Fruit fly (Drosophila melanogaster) Kc167 (cell line): ENCODE data around the gene prd1.

Experiments used
- Myc ChIP-seq: fragments of >200 bp; optimal IDR thresholded peaks from 2 replicates; lab custom pipeline; 2017; ENCODE audit warnings: missing external identifiers
- Sin3A ChIP-seq: fragments of >200 bp; optimal IDR thresholded peaks from 2 replicates; lab custom pipeline; 2018; ENCODE audit warnings: missing external identifiers
- h ChIP-seq: fragments of >200 bp; optimal IDR thresholded peaks from 3 replicates; lab custom pipeline; 2018; ENCODE audit warnings: missing external identifiers
- insv ChIP-seq: fragments of >200 bp; optimal IDR thresholded peaks from 3 replicates; lab custom pipeline; 2018; ENCODE audit warnings: missing external identifiers
- psq ChIP-seq: fragments of >200 bp; optimal IDR thresholded peaks from 2 replicates; lab custom pipeline; 2017; ENCODE audit warnings: missing external identifiers
- ttk ChIP-seq: sonication (Bioruptor generic); optimal IDR thresholded peaks from 2 replicates; lab custom pipeline; 2017; ENCODE audit warnings: missing external identifiers

dm6 chr3R:11758507-11759184 lies 28.2 kb downstream of the prd1 start:
- TF ChIP-seq h (lab: Kevin White, UChicago) (no peak), Myc (no peak), Sin3A (lab: Kevin White, UChicago) (no peak), insv (lab: Kevin White, UChicago) (no peak), psq (no peak), ttk (no peak)
